Worm (Caenorhabditis elegans) whole organism, early embryonic: ENCODE measurements around the gene phf-10.
A peak's percentile ranks its signal among the peaks of the same experiment; 100 is the strongest.

Experiments used
- ceh-36 ChIP-seq: sonication (generic microtip); optimal IDR thresholded peaks from 2 replicates; lab custom pipeline; 2016; ENCODE audit warnings: missing genetic modification characterization, inconsistent platforms, missing compliant biosample characterization
- ets-7 ChIP-seq: sonication (generic microtip); optimal IDR thresholded peaks from 2 replicates; lab custom pipeline; 2016; ENCODE audit warnings: missing genotype, missing genetic modification characterization, missing compliant biosample characterization
- flt-1 ChIP-seq: fragments of 200-800 bp; sonication (Bioruptor generic); IDR thresholded peaks from 2 replicates; pipeline ENCODE4 v1.3.6; 2022; ENCODE audit warnings: missing genetic modification characterization, missing compliant biosample characterization
- hmbx-1 ChIP-seq: sonication (generic microtip); optimal IDR thresholded peaks from 2 replicates; lab custom pipeline; 2016; ENCODE audit warnings: mild to moderate bottlenecking, missing genetic modification characterization, missing compliant biosample characterization
- hnd-1 ChIP-seq: sonication (generic microtip); optimal IDR thresholded peaks from 2 replicates; lab custom pipeline; 2016; ENCODE audit warnings: missing genetic modification characterization, missing compliant biosample characterization
- pes-1 ChIP-seq: fragments of 200-800 bp; sonication (Bioruptor generic); IDR thresholded peaks from 2 replicates; pipeline ENCODE4 v1.3.6; 2022; ENCODE audit warnings: missing genetic modification reagents, missing genetic modification characterization, missing compliant biosample characterization
- tbx-11 ChIP-seq: fragments of 200-800 bp; sonication (Bioruptor generic); IDR thresholded peaks from 2 replicates; pipeline ENCODE4 v1.3.6; 2022; ENCODE audit warnings: missing genetic modification characterization, missing compliant biosample characterization
- tbx-37 ChIP-seq: fragments of 200-800 bp; sonication (Bioruptor generic); conservative IDR thresholded peaks from 2 replicates; pipeline ENCODE4 v1.3.6; 2022; ENCODE audit warnings: missing genetic modification reagents, missing genetic modification characterization, missing compliant biosample characterization
- tra-4 ChIP-seq: sonication (generic microtip); optimal IDR thresholded peaks from 2 replicates; lab custom pipeline; 2017; ENCODE audit warnings: missing genetic modification characterization, missing compliant biosample characterization

Gene phf-10

ce11 chrV:265062-265963, 46.1 kb downstream of the phf-10 start:
- TF ChIP-seq hnd-1 (tag; lab: Kevin White, UChicago) = peak; percentile 24
- peak; percentile 28 for TF ChIP-seq tra-4 (tag; lab: Kevin White, UChicago)

ce11 chrV:260334-260733, 51.0 kb downstream of the phf-10 start:
- TF ChIP-seq tbx-11 (GFP tag; lab: Robert Waterston, UW) = 0 out of 2 replicates have a peak, but pooled peaks have one; percentile 28
- TF ChIP-seq tbx-37 (GFP tag; lab: Robert Waterston, UW) = no peak
- no peak for TF ChIP-seq pes-1 (GFP tag; lab: Robert Waterston, UW)
- no peak for TF ChIP-seq tra-4 (tag; lab: Kevin White, UChicago)

DNA sequence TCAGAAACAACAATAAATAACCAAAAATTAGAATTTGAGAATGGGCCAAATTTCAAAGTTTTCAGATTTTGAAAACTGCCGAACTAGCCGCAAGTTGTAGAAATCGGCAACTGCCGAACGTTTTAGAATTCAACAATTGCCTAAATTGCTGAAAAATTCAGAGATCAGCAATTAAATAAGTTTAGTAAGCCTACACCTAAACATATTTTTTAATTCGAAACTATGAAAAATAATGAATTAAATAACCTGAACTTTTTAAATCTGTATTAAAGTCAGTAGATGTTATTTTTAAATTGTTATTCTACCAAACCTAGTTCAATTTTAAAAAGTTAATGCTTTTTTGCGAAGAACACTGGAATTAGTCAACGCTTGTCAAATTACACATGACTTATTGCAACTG, 52.6 kb downstream of the phf-10 start, which contains the start of gene nhr-204:
nhr-204 (minus strand) TSS at position 101 of the 400 bp plus-strand sequence.
- TF ChIP-seq flt-1 (GFP tag; lab: Robert Waterston, UW) (no peak), ceh-36 (tag; lab: Kevin White, UChicago) (no peak), ets-7 (no peak), hmbx-1 (tag; lab: Kevin White, UChicago) (no peak)
